Fruit fly (Drosophila melanogaster) Kc167 (cell line): ENCODE results near the gene Diap1.

Experiments used
- Myc ChIP-seq: fragments of >200 bp; optimal IDR thresholded peaks from 2 replicates; lab custom pipeline; 2017; ENCODE audit warnings: missing external identifiers
- Sin3A ChIP-seq: fragments of >200 bp; optimal IDR thresholded peaks from 2 replicates; lab custom pipeline; 2018; ENCODE audit warnings: missing external identifiers
- h ChIP-seq: fragments of >200 bp; optimal IDR thresholded peaks from 3 replicates; lab custom pipeline; 2018; ENCODE audit warnings: missing external identifiers
- insv ChIP-seq: fragments of >200 bp; optimal IDR thresholded peaks from 3 replicates; lab custom pipeline; 2018; ENCODE audit warnings: missing external identifiers
- psq ChIP-seq: fragments of >200 bp; optimal IDR thresholded peaks from 2 replicates; lab custom pipeline; 2017; ENCODE audit warnings: missing external identifiers
- ttk ChIP-seq: sonication (Bioruptor generic); optimal IDR thresholded peaks from 2 replicates; lab custom pipeline; 2017; ENCODE audit warnings: missing external identifiers

Gene Diap1

dm6 chr3L:16050887-16051258 is at the start of gene Diap1:
TSS of gene Diap1 (minus strand) at chr3L:16051034.
- no peak for TF ChIP-seq Sin3A (lab: Kevin White, UChicago)
- TF ChIP-seq Myc (lab: Kevin White, UChicago) = no peak
- TF ChIP-seq h (lab: Kevin White, UChicago) = no peak
- TF ChIP-seq psq (lab: Kevin White, UChicago) = no peak
- TF ChIP-seq insv = no peak
- no peak for TF ChIP-seq ttk

dm6 chr3L:16100059-16100458 is 49.2 kb upstream of the Diap1 start, which contains the start of gene IleRS-m:
TSS of gene IleRS-m (plus strand) at chr3L:16100280.
- TF ChIP-seq h (lab: Kevin White, UChicago) (no peak), insv (no peak), Sin3A (lab: Kevin White, UChicago) (no peak), ttk (no peak), Myc (lab: Kevin White, UChicago) (no peak), psq (lab: Kevin White, UChicago) (no peak)

- TF ChIP-seq psq (lab: Kevin White, UChicago) = no peak
- TF ChIP-seq h (lab: Kevin White, UChicago) = no peak
- no peak for TF ChIP-seq ttk
- TF ChIP-seq insv = no peak
- TF ChIP-seq Sin3A (lab: Kevin White, UChicago) = no peak
- TF ChIP-seq Myc (lab: Kevin White, UChicago) = no peak
These were observed 46.6 kb upstream of the Diap1 start, which contains the start of the genes CG13074 and ATPsynbetaL for dm6 chr3L:16097393-16097884. TSS of gene CG13074 (minus strand) at chr3L:16097493. TSS of gene ATPsynbetaL (plus strand) at chr3L:16097834.

- TF ChIP-seq h (lab: Kevin White, UChicago) (no peak), insv (no peak), ttk (no peak), Myc (lab: Kevin White, UChicago) (no peak), psq (lab: Kevin White, UChicago) (no peak), Sin3A (lab: Kevin White, UChicago) (no peak)
These were observed 39.5 kb upstream of the Diap1 start, which contains the start of the genes CG5235 and ClC-c for dm6 chr3L:16090330-16090803. TSS of gene CG5235 (minus strand) at chr3L:16090392. TSS of gene ClC-c (plus strand) at chr3L:16090454.

dm6 chr3L:16087323-16087816 is 36.5 kb upstream of the Diap1 start, which contains the start of gene Tasp1:
TSS of gene Tasp1 (minus strand) at chr3L:16087525.
- TF ChIP-seq Myc (lab: Kevin White, UChicago) (no peak), ttk (no peak), Sin3A (lab: Kevin White, UChicago) (no peak), psq (lab: Kevin White, UChicago) (no peak), h (lab: Kevin White, UChicago) (no peak), insv (no peak)

- TF ChIP-seq psq (lab: Kevin White, UChicago) (no peak), ttk (no peak), Myc (lab: Kevin White, UChicago) (no peak), Sin3A (lab: Kevin White, UChicago) (no peak), insv (no peak), h (lab: Kevin White, UChicago) (no peak)
These were observed 32.9 kb upstream of the Diap1 start, which contains the start of gene CG13075 for dm6 chr3L:16083693-16084092. TSS of gene CG13075 (plus strand) at chr3L:16083993.

dm6 chr3L:16082251-16082650 is 31.4 kb upstream of the Diap1 start, which contains the start of gene CG33258:
TSS of gene CG33258 (plus strand) at chr3L:16082551.
- no peak for TF ChIP-seq psq (lab: Kevin White, UChicago)
- TF ChIP-seq Sin3A (lab: Kevin White, UChicago) = no peak

dm6 chr3L:16060806-16061600 is 10.2 kb upstream of the Diap1 start:
- TF ChIP-seq Sin3A (lab: Kevin White, UChicago) (no peak), h (lab: Kevin White, UChicago) (no peak), psq (lab: Kevin White, UChicago) (no peak), insv (no peak), Myc (lab: Kevin White, UChicago) (no peak), ttk (no peak)

dm6 chr3L:16056101-16056891 is 5.5 kb upstream of the Diap1 start:
- no peak for TF ChIP-seq psq (lab: Kevin White, UChicago)
- TF ChIP-seq h (lab: Kevin White, UChicago) = no peak
- TF ChIP-seq Sin3A (lab: Kevin White, UChicago) = no peak
- no peak for TF ChIP-seq Myc (lab: Kevin White, UChicago)
- TF ChIP-seq insv = no peak
- no peak for TF ChIP-seq ttk

- TF ChIP-seq Myc (lab: Kevin White, UChicago) = no peak
- TF ChIP-seq Sin3A (lab: Kevin White, UChicago) = no peak
These were observed 3.3 kb upstream of the Diap1 start for dm6 chr3L:16054095-16054494.

dm6 chr3L:16053026-16053556 is 2.3 kb upstream of the Diap1 start:
- TF ChIP-seq psq (lab: Kevin White, UChicago) (no peak), h (lab: Kevin White, UChicago) (no peak), Sin3A (lab: Kevin White, UChicago) (no peak), Myc (lab: Kevin White, UChicago) (no peak), insv (no peak), ttk (no peak)
